Fruit fly (Drosophila melanogaster) whole organism, pupa: ENCODE data around the gene CG34382.
A peak's percentile ranks its signal among the peaks of the same experiment; 100 is the strongest.

ENCODE experiments used
- CG10348 ChIP-seq: fragments of 200-800 bp; sonication (Bioruptor generic); IDR thresholded peaks from 2 replicates; pipeline ENCODE4 v1.3.6; 2022; ENCODE audit warnings: missing biosample characterization, missing genetic modification characterization
- CG12605 ChIP-seq: fragments of 200-800 bp; sonication (Bioruptor generic); IDR thresholded peaks from 2 replicates; pipeline ENCODE4 v1.3.6; 2022; ENCODE audit warnings: missing biosample characterization, missing genetic modification characterization
- CG13204 ChIP-seq: fragments of 200-800 bp; sonication (Bioruptor generic); optimal IDR thresholded peaks from 2 replicates; lab custom pipeline; 2018; ENCODE audit warnings: missing biosample characterization, mild to moderate bottlenecking, missing genetic modification characterization, moderate library complexity
- CG14655 ChIP-seq: fragments of 200-800 bp; sonication (Bioruptor generic); optimal IDR thresholded peaks from 3 replicates; lab custom pipeline; 2017; ENCODE audit warnings: mild to moderate bottlenecking, missing biosample characterization, missing genetic modification reagents, missing genetic modification characterization
- CG15710 ChIP-seq: fragments of 200-800 bp; sonication (Bioruptor generic); optimal IDR thresholded peaks from 2 replicates; lab custom pipeline; 2018; ENCODE audit warnings: missing biosample characterization, mild to moderate bottlenecking, missing genetic modification characterization, moderate library complexity
- CG17806 ChIP-seq: fragments of 200-800 bp; sonication (Bioruptor generic); optimal IDR thresholded peaks from 2 replicates; lab custom pipeline; 2018; ENCODE audit warnings: missing biosample characterization, mild to moderate bottlenecking, missing genetic modification characterization, moderate library complexity
- CG32121 ChIP-seq: fragments of 200-800 bp; sonication (Bioruptor generic); IDR thresholded peaks from 2 replicates; pipeline ENCODE4 v1.3.6; 2022; ENCODE audit warnings: missing biosample characterization, missing genetic modification characterization
- CG4496 ChIP-seq: fragments of 200-800 bp; sonication (Bioruptor generic); IDR thresholded peaks from 3 replicates; pipeline ENCODE4 v1.3.6; 2022; ENCODE audit warnings: missing biosample characterization, missing genetic modification characterization
- CG8159 ChIP-seq: fragments of 200-800 bp; sonication (Bioruptor generic); optimal IDR thresholded peaks from 3 replicates; lab custom pipeline; 2018; ENCODE audit warnings: missing biosample characterization, mild to moderate bottlenecking, missing genetic modification characterization, moderate library complexity
- CG8301 ChIP-seq: fragments of 200-800 bp; sonication (Bioruptor generic); optimal IDR thresholded peaks from 2 replicates; lab custom pipeline; 2018; ENCODE audit warnings: missing biosample characterization, mild to moderate bottlenecking, missing genetic modification characterization
- CG9948 ChIP-seq: fragments of 200-800 bp; sonication (Bioruptor generic); optimal IDR thresholded peaks from 2 replicates; lab custom pipeline; 2018; ENCODE audit warnings: missing biosample characterization, mild to moderate bottlenecking, missing genetic modification characterization, moderate library complexity
- D1 ChIP-seq: fragments of 200-800 bp; sonication (Bioruptor generic); optimal IDR thresholded peaks from 2 replicates; lab custom pipeline; 2018; ENCODE audit warnings: missing biosample characterization, mild to moderate bottlenecking, missing genetic modification characterization, moderate library complexity
- EcR ChIP-seq: fragments of 200-800 bp; sonication (Bioruptor generic); optimal IDR thresholded peaks from 3 replicates; lab custom pipeline; 2019; ENCODE audit warnings: missing biosample characterization, missing genetic modification characterization, mild to moderate bottlenecking, moderate library complexity, missing genetic modification reagents
- Ets98B ChIP-seq: fragments of 200-800 bp; sonication (Bioruptor generic); IDR thresholded peaks from 2 replicates; pipeline ENCODE4 v1.3.6; 2022; ENCODE audit warnings: missing biosample characterization, missing genetic modification characterization
- Pif1A ChIP-seq: fragments of 200-800 bp; sonication (Bioruptor generic); optimal IDR thresholded peaks from 3 replicates; lab custom pipeline; 2016; ENCODE audit warnings: missing biosample characterization, missing genetic modification characterization
- Pif1B ChIP-seq: fragments of 200-800 bp; sonication (Bioruptor generic); optimal IDR thresholded peaks from 3 replicates; lab custom pipeline; 2016; ENCODE audit warnings: missing biosample characterization, missing genetic modification characterization
- Snoo ChIP-seq: fragments of 200-800 bp; sonication (Bioruptor generic); optimal IDR thresholded peaks from 3 replicates; lab custom pipeline; 2017; ENCODE audit warnings: missing biosample characterization, mild to moderate bottlenecking, missing genetic modification characterization, inconsistent platforms
- fd96Ca ChIP-seq: fragments of 200-800 bp; sonication (Bioruptor generic); IDR thresholded peaks from 3 replicates; pipeline ENCODE4 v1.3.6; 2022; ENCODE audit warnings: missing biosample characterization, missing genetic modification characterization
- gl ChIP-seq: fragments of 200-800 bp; sonication (Bioruptor generic); optimal IDR thresholded peaks from 2 replicates; lab custom pipeline; 2018; ENCODE audit warnings: missing biosample characterization, mild to moderate bottlenecking, missing genetic modification characterization
- rn ChIP-seq: fragments of 200-800 bp; sonication (Bioruptor generic); IDR thresholded peaks from 2 replicates; pipeline ENCODE4 v1.3.6; 2022; ENCODE audit warnings: missing biosample characterization, missing genetic modification characterization

Gene CG34382

DNA sequence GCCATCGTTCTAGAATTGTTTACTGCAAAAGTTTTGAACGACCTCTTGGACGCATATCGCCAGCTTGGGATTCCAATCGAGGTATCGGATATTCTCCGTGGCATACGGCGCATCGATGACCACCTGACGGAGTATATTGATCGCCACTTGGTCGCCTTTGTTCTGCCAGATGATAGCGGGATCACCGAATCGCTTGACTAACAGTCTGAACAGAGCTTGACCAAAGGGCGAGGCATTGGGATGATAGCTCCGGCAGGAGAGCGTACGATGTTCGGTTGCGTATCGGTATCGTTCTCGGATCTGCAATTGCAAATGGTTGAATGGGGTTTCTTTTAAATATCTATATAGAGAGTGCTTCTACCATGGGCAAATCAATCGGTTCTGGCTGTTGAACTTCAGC is 15.2 kb downstream of the CG34382 start:
- TF ChIP-seq D1 (tag; lab: Kevin White, UChicago): no peak
- no peak for TF ChIP-seq Pif1A (GFP tag; lab: Kevin White, UChicago)
- no peak for TF ChIP-seq CG13204 (GFP tag; lab: Kevin White, UChicago)

DNA sequence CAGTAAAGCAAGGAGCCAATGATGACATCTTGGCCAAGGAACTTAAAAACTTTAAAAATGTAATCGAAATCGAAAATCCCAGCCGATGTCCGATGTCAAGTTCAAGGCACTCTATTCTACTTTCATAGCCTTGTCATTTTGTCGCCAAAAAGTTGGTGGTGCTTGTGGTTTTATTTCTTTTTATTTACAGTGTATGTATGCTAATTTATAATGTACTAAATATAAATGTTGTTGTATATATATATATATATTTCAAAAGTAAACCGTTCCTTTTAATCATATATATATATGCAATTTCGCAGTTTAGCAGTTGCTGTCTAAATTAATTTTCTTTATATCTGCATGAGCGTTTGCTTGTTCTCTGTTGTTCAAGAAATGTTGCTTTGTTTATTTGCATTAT is 15.9 kb downstream of the CG34382 start, which contains the start of the genes CG6709 and Hez:
Gene CG6709, minus strand, starts transcription at position 101 of the 400 bp plus-strand sequence.
Gene Hez, minus strand, starts transcription at position 101 of the 400 bp plus-strand sequence.
- TF ChIP-seq fd96Ca (GFP tag; lab: Robert Waterston, UW) (no peak), CG4496 (no peak), CG10348 (GFP tag; lab: Robert Waterston, UW) (no peak), CG17806 (no peak), CG13204 (GFP tag; lab: Kevin White, UChicago) (no peak), D1 (tag; lab: Kevin White, UChicago) (no peak), Ets98B (GFP tag; lab: Robert Waterston, UW) (no peak), CG32121 (GFP tag; lab: Robert Waterston, UW) (no peak)

DNA sequence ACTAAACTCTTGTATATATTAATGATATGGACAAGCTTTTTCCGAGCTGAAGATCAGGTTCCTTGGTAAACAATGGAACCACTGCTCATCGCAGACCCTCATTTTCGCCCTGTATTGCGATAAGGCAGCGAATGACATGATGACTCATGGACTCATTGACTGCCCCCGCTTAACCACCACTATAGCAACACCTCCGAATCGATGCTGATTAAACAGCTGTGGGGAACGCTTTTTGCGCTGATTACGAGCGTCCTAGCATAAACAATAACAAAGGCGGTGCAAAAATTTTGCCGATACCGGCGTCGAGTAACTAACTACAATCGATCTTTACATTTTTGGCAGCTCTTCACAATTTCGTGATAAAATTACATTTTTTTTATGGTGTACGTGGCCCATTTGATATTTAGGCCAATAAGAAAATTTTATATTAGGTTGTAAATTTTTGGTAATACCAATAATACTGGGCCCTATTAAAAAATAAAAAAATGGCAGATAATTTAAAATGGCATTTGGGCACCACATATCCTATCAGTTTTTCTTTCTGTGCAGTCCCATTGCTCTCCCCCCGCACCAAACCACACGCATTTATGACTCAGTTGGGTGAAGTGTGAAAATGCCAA is 18.5 kb downstream of the CG34382 start:
- TF ChIP-seq CG15710 (tag; lab: Kevin White, UChicago) (peak; percentile 27), CG13204 (GFP tag; lab: Kevin White, UChicago) (no peak), D1 (tag; lab: Kevin White, UChicago) (no peak), gl (tag; lab: Kevin White, UChicago) (no peak), CG8159 (tag; lab: Kevin White, UChicago) (peak; percentile 59), EcR (GFP tag; lab: Kevin White, UChicago) (peak; percentile 52), Ets98B (GFP tag; lab: Robert Waterston, UW) (no peak; the same call in 1 of the 2 replicates), CG4496 (0 out of 3 replicates have a peak, but pooled peaks have one; percentile 42), fd96Ca (GFP tag; lab: Robert Waterston, UW) (no peak), CG17806 (peak; percentile 39), CG9948 (tag; lab: Kevin White, UChicago) (peak; percentile 10), CG10348 (GFP tag; lab: Robert Waterston, UW) (no peak), Pif1A (GFP tag; lab: Kevin White, UChicago) (peak; percentile 43), CG32121 (GFP tag; lab: Robert Waterston, UW) (no peak), rn (GFP tag; lab: Robert Waterston, UW) (no peak), Snoo (no peak)
- TF ChIP-seq, all 21 proteins: peak for 7

dm6 chr3L:9898355-9898754 is 19.6 kb downstream of the CG34382 start, which contains the start of the genes CG6707 and CG46387:
TSS of gene CG6707 (minus strand) at chr3L:9898575.
TSS of gene CG46387 (plus strand) at chr3L:9898626.
- TF ChIP-seq CG4496 (peak; percentile 44; the same call in 1 of the 3 replicates), Ets98B (GFP tag; lab: Robert Waterston, UW) (no peak), CG8159 (tag; lab: Kevin White, UChicago) (peak; percentile 6)

DNA sequence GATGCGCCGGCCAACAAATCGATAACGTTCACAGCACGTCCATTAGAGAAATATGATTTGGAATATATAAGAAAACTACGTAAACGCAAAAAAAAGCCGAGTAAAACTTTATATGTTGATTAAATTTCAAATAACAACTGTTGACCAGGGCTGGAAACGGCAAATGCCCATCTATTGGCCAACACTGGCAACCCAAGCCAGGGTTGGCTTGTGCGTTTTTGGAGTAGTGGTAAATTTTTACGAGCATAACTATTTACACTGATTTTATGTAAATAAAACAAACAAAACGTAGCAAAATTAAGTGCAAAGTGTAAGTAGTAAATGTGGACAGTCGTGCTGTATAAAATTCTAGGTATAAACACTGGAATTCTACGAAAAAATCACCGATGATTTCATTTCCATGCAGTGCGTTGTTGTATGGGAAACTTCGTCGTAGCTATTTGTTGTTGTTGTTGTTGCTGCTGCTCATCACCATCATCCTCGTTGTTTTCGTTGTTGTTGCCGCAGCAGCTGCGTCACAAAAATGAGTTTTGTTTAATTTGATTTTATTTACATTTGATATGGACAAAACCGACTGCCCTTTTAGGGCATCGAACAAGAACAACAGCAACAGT is 20.4 kb downstream of the CG34382 start, which contains the start of gene nudE:
Gene nudE, plus strand, starts transcription at position 196 of the 614 bp plus-strand sequence.
- TF ChIP-seq CG17806: no peak
- TF ChIP-seq Ets98B (GFP tag; lab: Robert Waterston, UW): no peak
- no peak for TF ChIP-seq CG15710 (tag; lab: Kevin White, UChicago)
- TF ChIP-seq CG8301 (tag; lab: Kevin White, UChicago): no peak
- peak; percentile 10 for TF ChIP-seq CG8159 (tag; lab: Kevin White, UChicago)
- no peak for TF ChIP-seq fd96Ca (GFP tag; lab: Robert Waterston, UW)
- TF ChIP-seq CG12605 (GFP tag; lab: Robert Waterston, UW): no peak
- no peak for TF ChIP-seq Snoo

DNA sequence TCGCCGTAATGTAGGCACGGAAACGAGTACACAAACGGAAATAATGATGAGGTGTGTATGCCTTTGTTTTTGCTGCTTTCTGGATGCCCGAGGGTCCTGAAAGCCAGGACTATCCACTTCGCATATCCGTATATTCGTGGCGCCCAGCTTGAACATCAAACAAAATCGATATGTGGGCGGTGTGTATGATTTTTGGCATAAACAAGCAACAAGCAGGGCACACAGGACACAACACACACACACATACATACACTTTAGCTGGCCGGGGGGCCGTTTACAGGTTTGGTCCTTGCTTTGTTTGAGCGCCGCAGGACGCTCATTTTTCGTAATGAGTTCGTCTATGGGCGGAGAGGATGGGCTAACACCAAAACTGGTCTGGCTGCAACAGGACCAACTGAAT is 26.2 kb downstream of the CG34382 start:
- no peak for TF ChIP-seq rn (GFP tag; lab: Robert Waterston, UW)
- TF ChIP-seq Pif1A (GFP tag; lab: Kevin White, UChicago): no peak
- TF ChIP-seq CG4496: no peak
- no peak for TF ChIP-seq Pif1B (GFP tag; lab: Kevin White, UChicago)
- no peak for TF ChIP-seq D1 (tag; lab: Kevin White, UChicago)
- TF ChIP-seq CG8301 (tag; lab: Kevin White, UChicago): no peak
- TF ChIP-seq CG14655 (GFP tag; lab: Kevin White, UChicago): no peak
- TF ChIP-seq CG8159 (tag; lab: Kevin White, UChicago): no peak
- no peak for TF ChIP-seq CG32121 (GFP tag; lab: Robert Waterston, UW)
- no peak for TF ChIP-seq CG15710 (tag; lab: Kevin White, UChicago)
- TF ChIP-seq fd96Ca (GFP tag; lab: Robert Waterston, UW): no peak
- no peak for TF ChIP-seq CG17806
- TF ChIP-seq CG9948 (tag; lab: Kevin White, UChicago): no peak
- TF ChIP-seq EcR (GFP tag; lab: Kevin White, UChicago): no peak
- TF ChIP-seq CG12605 (GFP tag; lab: Robert Waterston, UW): no peak
